Worm (Caenorhabditis elegans) whole organism, L4 larva: ENCODE measurements around the gene gen-1.

Source experiments
- F26F4.8 ChIP-seq: fragments of 200-800 bp; sonication (Bioruptor generic); conservative IDR thresholded peaks from 2 replicates; pipeline ENCODE4 v1.3.6; 2022; ENCODE audit warnings: missing genetic modification characterization, missing compliant biosample characterization
- ZK337.2 ChIP-seq: fragments of 200-800 bp; sonication (Bioruptor generic); IDR thresholded peaks from 2 replicates; pipeline ENCODE4 v1.3.6; 2022; ENCODE audit warnings: missing genetic modification reagents, missing genetic modification characterization, missing compliant biosample characterization
- ama-1 ChIP-seq: fragments of 150-350 bp; optimal IDR thresholded peaks from 2 replicates; lab custom pipeline; 2014; ENCODE audit warnings: inconsistent platforms, mixed read lengths
- ceh-82 ChIP-seq: sonication (generic microtip); optimal IDR thresholded peaks from 2 replicates; lab custom pipeline; 2017; ENCODE audit warnings: missing biosample characterization, missing genetic modification characterization
- egl-27 ChIP-seq: sonication (generic microtip); optimal IDR thresholded peaks from 3 replicates; lab custom pipeline; 2017; ENCODE audit warnings: missing biosample characterization, missing genetic modification reagents, missing genetic modification characterization
- fkh-10 ChIP-seq: fragments of 150-350 bp; optimal IDR thresholded peaks from 2 replicates; lab custom pipeline; 2014; ENCODE audit warnings: missing biosample characterization, missing genetic modification reagents, missing genetic modification characterization
- hlh-11 ChIP-seq: fragments of 200-800 bp; sonication (Bioruptor generic); optimal IDR thresholded peaks from 2 replicates; lab custom pipeline; 2018; ENCODE audit warnings: mild to moderate bottlenecking, missing genetic modification characterization, missing compliant biosample characterization
- lin-13 ChIP-seq: fragments of 150-350 bp; optimal IDR thresholded peaks from 2 replicates; lab custom pipeline; 2014; ENCODE audit warnings: missing biosample characterization, missing genetic modification reagents, missing genetic modification characterization
- nhr-10 ChIP-seq: fragments of 150-350 bp; optimal IDR thresholded peaks from 2 replicates; lab custom pipeline; 2014; ENCODE audit warnings: missing biosample characterization, missing genetic modification characterization
- nhr-6 ChIP-seq: fragments of 150-350 bp; optimal IDR thresholded peaks from 2 replicates; lab custom pipeline; 2014; ENCODE audit warnings: missing biosample characterization, missing genetic modification characterization
- snpc-4 ChIP-seq: fragments of 150-350 bp; optimal IDR thresholded peaks from 2 replicates; lab custom pipeline; 2014; ENCODE audit warnings: missing biosample characterization, missing genetic modification characterization
- unc-39 ChIP-seq: sonication (generic microtip); optimal IDR thresholded peaks from 2 replicates; lab custom pipeline; 2017; ENCODE audit warnings: missing biosample characterization, missing genetic modification characterization
- zag-1 ChIP-seq: fragments of 150-350 bp; optimal IDR thresholded peaks from 2 replicates; lab custom pipeline; 2014; ENCODE audit warnings: missing biosample characterization, missing genetic modification characterization
- ztf-11 ChIP-seq: fragments of 150-350 bp; optimal IDR thresholded peaks from 2 replicates; lab custom pipeline; 2014; ENCODE audit warnings: missing biosample characterization, missing genetic modification characterization

- TF ChIP-seq ceh-82 (tag; lab: Kevin White, UChicago) (no peak), egl-27 (tag; lab: Kevin White, UChicago) (no peak), zag-1 (no peak), fkh-10 (GFP tag; lab: Kevin White, UChicago) (no peak), lin-13 (GFP tag; lab: Kevin White, UChicago) (no peak), hlh-11 (no peak), unc-39 (tag; lab: Kevin White, UChicago) (no peak), nhr-10 (tag; lab: Kevin White, UChicago) (no peak), ZK337.2 (GFP tag; lab: Robert Waterston, UW) (no peak), ztf-11 (tag; lab: Kevin White, UChicago) (no peak), nhr-6 (tag; lab: Kevin White, UChicago) (no peak), F26F4.8 (GFP tag; lab: Robert Waterston, UW) (no peak), ama-1 (lab: Kevin White, UChicago) (no peak), snpc-4 (tag; lab: Kevin White, UChicago) (no peak)
Observed at ce11 chrIII:6289366-6289765, 41.4 kb upstream of the gen-1 start.
